Fruit fly (Drosophila melanogaster) whole organism, prepupa: ENCODE data around the gene CG42538.

ENCODE experiments used
- CG10631 ChIP-seq: fragments of 200-800 bp; sonication (Bioruptor generic); optimal IDR thresholded peaks from 2 replicates; lab custom pipeline; 2016; ENCODE audit warnings: missing biosample characterization, missing genetic modification characterization
- CG10669 ChIP-seq: fragments of 200-800 bp; sonication (Bioruptor generic); optimal IDR thresholded peaks from 3 replicates; lab custom pipeline; 2018; ENCODE audit warnings: missing biosample characterization, mild to moderate bottlenecking, missing genetic modification characterization, moderate library complexity
- CG11762 ChIP-seq: fragments of 200-800 bp; sonication (Bioruptor generic); optimal IDR thresholded peaks from 3 replicates; lab custom pipeline; 2016; ENCODE audit warnings: missing biosample characterization, missing genetic modification characterization; ENCODE audit not compliant: insufficient read depth
- CG11902 ChIP-seq: fragments of 200-800 bp; sonication (Bioruptor generic); optimal IDR thresholded peaks from 3 replicates; lab custom pipeline; 2016; ENCODE audit warnings: missing biosample characterization, missing genetic modification characterization
- CG1621 ChIP-seq: fragments of 200-800 bp; sonication (Bioruptor generic); optimal IDR thresholded peaks from 3 replicates; lab custom pipeline; 2018; ENCODE audit warnings: missing biosample characterization, mild to moderate bottlenecking, missing genetic modification characterization
- CG16779 ChIP-seq: fragments of 200-800 bp; sonication (Bioruptor generic); optimal IDR thresholded peaks from 3 replicates; lab custom pipeline; 2017; ENCODE audit warnings: missing biosample characterization, mild to moderate bottlenecking, missing genetic modification characterization
- CG3032 ChIP-seq: fragments of 200-800 bp; optimal IDR thresholded peaks from 2 replicates; lab custom pipeline; 2019; ENCODE audit warnings: missing biosample characterization, mild to moderate bottlenecking, missing genetic modification characterization, moderate library complexity
- CG31627 ChIP-seq: fragments of 200-800 bp; sonication (Bioruptor generic); optimal IDR thresholded peaks from 3 replicates; lab custom pipeline; 2016; ENCODE audit warnings: missing biosample characterization, missing genetic modification characterization
- CG32006 ChIP-seq: fragments of 200-800 bp; sonication (Bioruptor generic); optimal IDR thresholded peaks from 3 replicates; lab custom pipeline; 2017; ENCODE audit warnings: missing biosample characterization, mild to moderate bottlenecking, missing genetic modification characterization
- CG34406 ChIP-seq: fragments of 200-800 bp; sonication (Bioruptor generic); optimal IDR thresholded peaks from 3 replicates; lab custom pipeline; 2016; ENCODE audit warnings: missing biosample characterization, missing genetic modification characterization
- CG3919 ChIP-seq: fragments of 200-800 bp; sonication (Bioruptor generic); optimal IDR thresholded peaks from 3 replicates; lab custom pipeline; 2016; ENCODE audit warnings: missing biosample characterization, missing genetic modification characterization
- CG6163 ChIP-seq: fragments of 200-800 bp; sonication (Bioruptor generic); IDR thresholded peaks from 3 replicates; pipeline ENCODE4 v1.3.6; 2022; ENCODE audit warnings: missing biosample characterization, missing genetic modification characterization
- CG6276 ChIP-seq: fragments of 200-800 bp; sonication (Bioruptor generic); optimal IDR thresholded peaks from 2 replicates; lab custom pipeline; 2017; ENCODE audit warnings: missing biosample characterization, mild to moderate bottlenecking, missing genetic modification characterization
- CG6792 ChIP-seq: fragments of 200-800 bp; sonication (Bioruptor generic); optimal IDR thresholded peaks from 3 replicates; lab custom pipeline; 2016; ENCODE audit warnings: missing biosample characterization, missing genetic modification characterization
- CG6808 ChIP-seq: fragments of 200-800 bp; sonication (Bioruptor generic); optimal IDR thresholded peaks from 3 replicates; lab custom pipeline; 2017; ENCODE audit warnings: missing biosample characterization, missing genetic modification characterization, mild to moderate bottlenecking, moderate library complexity, missing genetic modification reagents
- CG6854 ChIP-seq: fragments of 200-800 bp; sonication (Bioruptor generic); optimal IDR thresholded peaks from 2 replicates; lab custom pipeline; 2017; ENCODE audit warnings: missing biosample characterization, mild to moderate bottlenecking, missing genetic modification characterization
- CG7368 ChIP-seq: fragments of 200-800 bp; sonication (Bioruptor generic); optimal IDR thresholded peaks from 3 replicates; lab custom pipeline; 2016; ENCODE audit warnings: missing biosample characterization, missing genetic modification characterization
- CG8119 ChIP-seq: fragments of 200-800 bp; sonication (Bioruptor generic); IDR thresholded peaks from 3 replicates; pipeline ENCODE4 v1.3.6; 2022; ENCODE audit warnings: missing biosample characterization, missing genetic modification characterization
- CG8319 ChIP-seq: fragments of 200-800 bp; sonication (Bioruptor generic); optimal IDR thresholded peaks from 3 replicates; lab custom pipeline; 2016; ENCODE audit warnings: missing biosample characterization, missing genetic modification characterization
- CG9139 ChIP-seq: fragments of 200-800 bp; sonication (Bioruptor generic); optimal IDR thresholded peaks from 3 replicates; lab custom pipeline; 2017; ENCODE audit warnings: missing biosample characterization, mild to moderate bottlenecking, missing genetic modification characterization
- Eip75B ChIP-seq: fragments of 200-800 bp; sonication (Bioruptor generic); optimal IDR thresholded peaks from 3 replicates; lab custom pipeline; 2016; ENCODE audit warnings: missing biosample characterization, missing genetic modification characterization
- Eip93F ChIP-seq: fragments of 200-800 bp; sonication (Bioruptor generic); optimal IDR thresholded peaks from 2 replicates; lab custom pipeline; 2016; ENCODE audit warnings: missing biosample characterization, mild to moderate bottlenecking, missing genetic modification characterization
- Ets21C ChIP-seq: fragments of 200-800 bp; sonication (Bioruptor generic); optimal IDR thresholded peaks from 3 replicates; lab custom pipeline; 2016; ENCODE audit warnings: missing biosample characterization, missing genetic modification characterization
- Ets96B ChIP-seq: fragments of 200-800 bp; optimal IDR thresholded peaks from 2 replicates; lab custom pipeline; 2019; ENCODE audit warnings: missing biosample characterization, mild to moderate bottlenecking, missing genetic modification characterization, moderate library complexity
- Hr38 ChIP-seq: sonication (Bioruptor generic); optimal IDR thresholded peaks from 2 replicates; lab custom pipeline; 2016; ENCODE audit warnings: missing biosample characterization, missing genetic modification characterization
- Hr39 ChIP-seq: fragments of 200-800 bp; sonication (Bioruptor generic); optimal IDR thresholded peaks from 2 replicates; lab custom pipeline; 2016; ENCODE audit warnings: missing biosample characterization, missing genetic modification characterization
- Lpt ChIP-seq: fragments of 200-800 bp; sonication (Bioruptor generic); optimal IDR thresholded peaks from 3 replicates; lab custom pipeline; 2016; ENCODE audit warnings: missing biosample characterization, missing genetic modification characterization
- Met ChIP-seq: fragments of 200-800 bp; sonication (Bioruptor generic); optimal IDR thresholded peaks from 3 replicates; lab custom pipeline; 2016; ENCODE audit warnings: missing biosample characterization, missing genetic modification characterization
- OdsH ChIP-seq: fragments of 200-800 bp; sonication (Bioruptor generic); optimal IDR thresholded peaks from 3 replicates; lab custom pipeline; 2016; ENCODE audit warnings: missing biosample characterization, missing genetic modification characterization
- Smox ChIP-seq: fragments of 200-800 bp; sonication (Bioruptor generic); optimal IDR thresholded peaks from 3 replicates; lab custom pipeline; 2016; ENCODE audit warnings: missing biosample characterization, missing genetic modification characterization
- Sox102F ChIP-seq: fragments of 200-800 bp; sonication (Bioruptor generic); optimal IDR thresholded peaks from 2 replicates; lab custom pipeline; 2016; ENCODE audit warnings: missing biosample characterization, mild to moderate bottlenecking, missing genetic modification characterization
- Sox14 ChIP-seq: fragments of 200-800 bp; sonication (Bioruptor generic); optimal IDR thresholded peaks from 3 replicates; lab custom pipeline; 2016; ENCODE audit warnings: missing biosample characterization, missing genetic modification characterization
- Sox15 ChIP-seq: fragments of 200-800 bp; sonication (Bioruptor generic); optimal IDR thresholded peaks from 3 replicates; lab custom pipeline; 2016; ENCODE audit warnings: missing biosample characterization, missing genetic modification characterization
- achi ChIP-seq: fragments of 200-800 bp; sonication (Bioruptor generic); optimal IDR thresholded peaks from 3 replicates; lab custom pipeline; 2016; ENCODE audit warnings: missing biosample characterization, missing genetic modification characterization
- acj6 ChIP-seq: fragments of 200-800 bp; sonication (Bioruptor generic); optimal IDR thresholded peaks from 3 replicates; lab custom pipeline; 2016; ENCODE audit warnings: missing biosample characterization, missing genetic modification characterization
- cyc ChIP-seq: fragments of 200-800 bp; sonication (Bioruptor generic); optimal IDR thresholded peaks from 3 replicates; lab custom pipeline; 2016; ENCODE audit warnings: missing biosample characterization, missing genetic modification characterization
- dac ChIP-seq: fragments of 200-800 bp; sonication (Bioruptor generic); optimal IDR thresholded peaks from 2 replicates; lab custom pipeline; 2017; ENCODE audit warnings: missing biosample characterization, mild to moderate bottlenecking, missing genetic modification characterization
- dsx ChIP-seq: fragments of 200-800 bp; optimal IDR thresholded peaks from 3 replicates; lab custom pipeline; 2019; ENCODE audit warnings: missing biosample characterization, mild to moderate bottlenecking, missing genetic modification characterization, moderate library complexity; ENCODE audit not compliant: poor library complexity, severe bottlenecking
- eg ChIP-seq: fragments of 200-800 bp; sonication (Bioruptor generic); IDR thresholded peaks from 3 replicates; pipeline ENCODE4 v1.3.6; 2022; ENCODE audit warnings: missing biosample characterization, missing genetic modification characterization
- fd85E ChIP-seq: fragments of 200-800 bp; sonication (Bioruptor generic); optimal IDR thresholded peaks from 3 replicates; lab custom pipeline; 2016; ENCODE audit warnings: missing biosample characterization, missing genetic modification characterization
- fkh ChIP-seq: fragments of 200-800 bp; sonication (Bioruptor generic); optimal IDR thresholded peaks from 3 replicates; lab custom pipeline; 2017; ENCODE audit warnings: missing biosample characterization, mild to moderate bottlenecking, missing genetic modification characterization, moderate library complexity
- net ChIP-seq: fragments of 200-800 bp; sonication (Bioruptor generic); optimal IDR thresholded peaks from 3 replicates; lab custom pipeline; 2016; ENCODE audit warnings: missing biosample characterization, missing genetic modification characterization
- pdm3 ChIP-seq: fragments of 200-800 bp; sonication (Bioruptor generic); optimal IDR thresholded peaks from 3 replicates; lab custom pipeline; 2016; ENCODE audit warnings: missing biosample characterization, missing genetic modification characterization
- salr ChIP-seq, 2 experiments: fragments of 200-800 bp; sonication (Bioruptor generic); optimal IDR thresholded peaks; 3 replicates each; lab custom pipeline; 2016 to 2018; ENCODE audit warnings: missing biosample characterization in 2 of 2, missing genetic modification characterization in 2 of 2, mild to moderate bottlenecking in 1 of 2
- ss ChIP-seq, 2 experiments: fragments of 200-800 bp; sonication (Bioruptor generic); optimal IDR thresholded peaks; 2 replicates in 1 of 2; 3 replicates in 1 of 2; lab custom pipeline; 2017 to 2018; ENCODE audit warnings: mild to moderate bottlenecking in 2 of 2, missing biosample characterization in 2 of 2, missing genetic modification characterization in 2 of 2, moderate library complexity in 1 of 2
- topi ChIP-seq: fragments of 200-800 bp; sonication (Bioruptor generic); optimal IDR thresholded peaks from 3 replicates; lab custom pipeline; 2016; ENCODE audit warnings: missing biosample characterization, missing genetic modification characterization
- vri ChIP-seq: fragments of 200-800 bp; sonication (Bioruptor generic); optimal IDR thresholded peaks from 3 replicates; lab custom pipeline; 2016; ENCODE audit warnings: missing biosample characterization, mild to moderate bottlenecking, missing genetic modification characterization

Gene CG42538

dm6 chr3L:16015765-16016760, 18.3 kb upstream of the CG42538 start (continued):
- TF ChIP-seq Hr38 (GFP tag; lab: Kevin White, UChicago) (no peak), Eip93F (GFP tag; lab: Kevin White, UChicago) (no peak), CG7368 (GFP tag; lab: Kevin White, UChicago) (peak; percentile 17), CG6792 (GFP tag; lab: Kevin White, UChicago) (peak; percentile 47), CG8119 (peak; percentile 45; the same call in 2 of the 3 replicates), Sox102F (GFP tag; lab: Kevin White, UChicago) (no peak), CG3032 (tag; lab: Kevin White, UChicago) (peak; percentile 77), CG8319 (GFP tag; lab: Kevin White, UChicago) (no peak), Ets96B (tag; lab: Kevin White, UChicago) (peak; percentile 73), Ets21C (GFP tag; lab: Kevin White, UChicago) (no peak), cyc (GFP tag; lab: Kevin White, UChicago) (peak; percentile 36), Sox14 (peak; percentile 1), pdm3 (peak; percentile 14), CG6163 (GFP tag; lab: Robert Waterston, UW) (peak; percentile 30; the same call in 2 of the 3 replicates), Met (GFP tag; lab: Kevin White, UChicago) (peak; percentile 23), CG10631 (GFP tag; lab: Kevin White, UChicago) (peak; percentile 56), CG1621 (tag; lab: Kevin White, UChicago) (no peak), CG31627 (no peak), eg (no peak), Smox (GFP tag; lab: Kevin White, UChicago) (peak; percentile 26), dsx (GFP tag; lab: Kevin White, UChicago) (peak; percentile 95), dac (GFP tag; lab: Kevin White, UChicago) (no peak), CG11762 (GFP tag; lab: Kevin White, UChicago) (no peak), vri (GFP tag; lab: Kevin White, UChicago) (no peak), Hr39 (GFP tag; lab: Kevin White, UChicago) (no peak), CG10669 (peak; percentile 50)

dm6 chr3L:16016911-16017310, 17.4 kb upstream of the CG42538 start:
- TF ChIP-seq Lpt (no peak), fd85E (no peak), achi (no peak), net (GFP tag; lab: Kevin White, UChicago) (no peak), Sox15 (GFP tag; lab: Kevin White, UChicago) (no peak), CG1621 (tag; lab: Kevin White, UChicago) (no peak), acj6 (GFP tag; lab: Kevin White, UChicago) (peak; percentile 22), Eip75B (GFP tag; lab: Kevin White, UChicago) (no peak), CG6808 (no peak), CG11902 (no peak), ss (GFP tag; optimal IDR thresholded peaks at IDR 0.05; lab: Kevin White, UChicago) (no peak), CG10631 (GFP tag; lab: Kevin White, UChicago) (no peak), CG3919 (no peak), eg (no peak), CG6276 (GFP tag; lab: Kevin White, UChicago) (no peak), CG9139 (GFP tag; lab: Kevin White, UChicago) (no peak), dsx (GFP tag; lab: Kevin White, UChicago) (no peak), salr (GFP tag; optimal IDR thresholded peaks at IDR 0.05; lab: Kevin White, UChicago) (peak in 1 of 2 experiments; percentile 1), CG6163 (GFP tag; lab: Robert Waterston, UW) (no peak), CG8319 (GFP tag; lab: Kevin White, UChicago) (no peak), CG34406 (no peak), Ets21C (GFP tag; lab: Kevin White, UChicago) (no peak), CG16779 (no peak), Met (GFP tag; lab: Kevin White, UChicago) (peak; percentile 27), fkh (GFP tag; lab: Kevin White, UChicago) (no peak), CG6854 (GFP tag; lab: Kevin White, UChicago) (no peak), CG32006 (GFP tag; lab: Kevin White, UChicago) (peak; percentile 10), OdsH (GFP tag; lab: Kevin White, UChicago) (peak; percentile 2), Eip93F (GFP tag; lab: Kevin White, UChicago) (no peak), Hr39 (GFP tag; lab: Kevin White, UChicago) (no peak), topi (GFP tag; lab: Kevin White, UChicago) (peak; percentile 56)
